Fruit fly (Drosophila melanogaster): ENCODE results near the gene Vha26.

Gene Vha26

dm6 chr3R:5547464-5547943, 44.1 kb upstream of the Vha26 start, which contains the start of gene CG2519 (continued):
- TF ChIP-seq CG10654 (GFP tag; optimal IDR thresholded peaks at IDR 0.05) (peak; percentile 22), CG43689 (GFP tag; IDR thresholded peaks at IDR 0.05) (no peak), dysf (GFP tag; IDR thresholded peaks at IDR 0.05) (peak; percentile 43; the same call in 2 of the 3 replicates), ftz-f1 (GFP tag; optimal IDR thresholded peaks at IDR 0.05) (peak; percentile 81), Lpt (GFP tag; optimal IDR thresholded peaks at IDR 0.05) (no peak), usp (GFP tag; optimal IDR thresholded peaks at IDR 0.05) (no peak), CG8388 (GFP tag; optimal IDR thresholded peaks at IDR 0.05) (no peak), gcm2 (GFP tag; optimal IDR thresholded peaks at IDR 0.05) (no peak), Ptx1 (GFP tag; IDR thresholded peaks at IDR 0.05) (peak; percentile 52; the same call in 1 of the 2 replicates), hb (GFP tag; IDR thresholded peaks at IDR 0.05; ENCODE audit: partially characterized antibody) (peak; percentile 85), Gug (GFP tag; IDR thresholded peaks at IDR 0.05) (peak; percentile 74; the same call in 2 of the 4 replicates), Adf1 (GFP tag; IDR thresholded peaks at IDR 0.05) (peak; percentile 69), MESR4 (GFP tag; optimal IDR thresholded peaks at IDR 0.05) (peak; percentile 100), Dll (GFP tag; IDR thresholded peaks at IDR 0.05; ENCODE audit: partially characterized antibody) (peak; percentile 89), CG6683 (GFP tag; optimal IDR thresholded peaks at IDR 0.05) (peak; percentile 15), so (GFP tag; IDR thresholded peaks at IDR 0.05) (peak; percentile 61; the same call in 2 of the 3 replicates), CG11093 (GFP tag; IDR thresholded peaks at IDR 0.05) (no peak), sug (tag; optimal IDR thresholded peaks at IDR 0.05) (no peak), inv (GFP tag; IDR thresholded peaks at IDR 0.05; ENCODE audit: partially characterized antibody) (peak; percentile 91), CG17802 (tag; optimal IDR thresholded peaks at IDR 0.05) (no peak), CG12769 (tag; optimal IDR thresholded peaks at IDR 0.05) (peak; percentile 42), toy (GFP tag; IDR thresholded peaks at IDR 0.05) (no peak), CG8765 (GFP tag; IDR thresholded peaks at IDR 0.05) (peak; percentile 25; the same call in 1 of the 2 replicates), CG8924 (tag; optimal IDR thresholded peaks at IDR 0.05) (peak; percentile 76), disco-r (GFP tag; optimal IDR thresholded peaks at IDR 0.05) (no peak), eve (GFP tag; optimal IDR thresholded peaks at IDR 0.05) (no peak), CG17568 (GFP tag; optimal IDR thresholded peaks at IDR 0.05) (no peak), wdn (GFP tag; IDR thresholded peaks at IDR 0.05) (peak; percentile 77; the same call in 1 of the 2 replicates), nom (GFP tag; optimal IDR thresholded peaks at IDR 0.05) (no peak), Blimp-1 (GFP tag; optimal IDR thresholded peaks at IDR 0.05) (no peak), Dad (GFP tag; optimal IDR thresholded peaks at IDR 0.05) (peak; percentile 36), CG4282 (GFP tag; optimal IDR thresholded peaks at IDR 0.05) (peak; percentile 48), ci (GFP tag; IDR thresholded peaks at IDR 0.05) (peak; percentile 66), CG10959 (GFP tag; IDR thresholded peaks at IDR 0.05) (peak; percentile 34; the same call in 1 of the 2 replicates), CG4854 (GFP tag; optimal IDR thresholded peaks at IDR 0.05) (no peak), Lim3 (GFP tag; IDR thresholded peaks at IDR 0.05) (no peak), CG13123 (GFP tag; optimal IDR thresholded peaks at IDR 0.05) (no peak), rib (GFP tag; IDR thresholded peaks at IDR 0.05) (peak; percentile 37; the same call in 1 of the 2 replicates), cato (GFP tag; optimal IDR thresholded peaks at IDR 0.05; ENCODE audit: borderline replicate concordance) (no peak), Hey (tag; optimal IDR thresholded peaks at IDR 0.05) (no peak), Mes4 (GFP tag; optimal IDR thresholded peaks at IDR 0.05) (no peak), CG18764 (GFP tag; optimal IDR thresholded peaks at IDR 0.05) (peak; percentile 61), ERR (GFP tag; optimal IDR thresholded peaks at IDR 0.05) (peak; percentile 57), CG2199 (GFP tag; IDR thresholded peaks at IDR 0.05) (no peak; the same call in 2 of the 3 replicates), Hr78 (GFP tag; optimal IDR thresholded peaks at IDR 0.05) (no peak), CG5245 (GFP tag; optimal IDR thresholded peaks at IDR 0.05) (peak; percentile 46), da (GFP tag; optimal IDR thresholded peaks at IDR 0.05) (peak; percentile 53), CG12659 (GFP tag; optimal IDR thresholded peaks at IDR 0.05) (peak; percentile 74), CoRest (tag; optimal IDR thresholded peaks at IDR 0.05) (no peak), sc (optimal IDR thresholded peaks at IDR 0.05) (no peak), sc (GFP tag; optimal IDR thresholded peaks at IDR 0.05) (no peak)

Measured in whole organism, embryonic.